Fruit fly (Drosophila melanogaster) whole organism, embryonic: ENCODE data around the gene spd-2.

Experiments used
- Asciz ChIP-seq: fragments of 200-800 bp; sonication (Bioruptor generic); optimal IDR thresholded peaks from 2 replicates; lab custom pipeline; 2017; ENCODE audit warnings: missing biosample characterization, mild to moderate bottlenecking, missing genetic modification characterization, missing genetic modification reagents
- C15 ChIP-seq: fragments of 200-800 bp; sonication (Bioruptor generic); IDR thresholded peaks from 3 replicates; pipeline ENCODE4 v1.3.6; 2022; ENCODE audit warnings: missing biosample characterization, missing genetic modification characterization
- CG11093 ChIP-seq: fragments of 200-800 bp; sonication (Bioruptor generic); IDR thresholded peaks from 3 replicates; pipeline ENCODE4 v1.3.6; 2022; ENCODE audit warnings: missing biosample characterization, missing genetic modification characterization
- CG11247 ChIP-seq: fragments of 200-800 bp; sonication (Bioruptor generic); IDR thresholded peaks from 2 replicates; pipeline ENCODE4 v1.3.6; 2022; ENCODE audit warnings: missing biosample characterization, missing genetic modification characterization
- CG11398 ChIP-seq: fragments of 200-800 bp; sonication (Bioruptor generic); optimal IDR thresholded peaks from 2 replicates; lab custom pipeline; 2016; ENCODE audit warnings: missing biosample characterization, missing genetic modification characterization
- CG11456 ChIP-seq: fragments of 200-800 bp; sonication (Bioruptor generic); IDR thresholded peaks from 3 replicates; pipeline ENCODE4 v1.3.6; 2022; ENCODE audit warnings: missing biosample characterization, missing genetic modification characterization
- CG11560 ChIP-seq: fragments of 200-800 bp; sonication (Bioruptor generic); IDR thresholded peaks from 3 replicates; pipeline ENCODE4 v1.3.6; 2022; ENCODE audit warnings: missing biosample characterization, missing genetic modification characterization
- CG12299 ChIP-seq: fragments of 200-800 bp; sonication (Bioruptor generic); optimal IDR thresholded peaks from 2 replicates; lab custom pipeline; 2018; ENCODE audit warnings: missing biosample characterization, mild to moderate bottlenecking, missing genetic modification characterization
- CG13287 ChIP-seq: fragments of 200-800 bp; sonication (Bioruptor generic); IDR thresholded peaks from 2 replicates; pipeline ENCODE4 v1.3.6; 2022; ENCODE audit warnings: missing biosample characterization, missing genetic modification characterization; ENCODE audit not compliant: partially characterized antibody
- CG13296 ChIP-seq: fragments of 200-800 bp; sonication (Bioruptor generic); optimal IDR thresholded peaks from 3 replicates; lab custom pipeline; 2018; ENCODE audit warnings: missing biosample characterization, mild to moderate bottlenecking, missing genetic modification characterization
- CG13624 ChIP-seq: fragments of 200-800 bp; sonication (Bioruptor generic); optimal IDR thresholded peaks from 2 replicates; lab custom pipeline; 2016; ENCODE audit warnings: missing biosample characterization, missing genetic modification characterization
- CG14860 ChIP-seq: fragments of 200-800 bp; sonication (Bioruptor generic); IDR thresholded peaks from 3 replicates; pipeline ENCODE4 v1.3.6; 2022; ENCODE audit warnings: missing biosample characterization, missing genetic modification characterization; ENCODE audit not compliant: partially characterized antibody
- CG1603 ChIP-seq: fragments of 200-800 bp; sonication (Bioruptor generic); optimal IDR thresholded peaks from 2 replicates; lab custom pipeline; 2019; ENCODE audit warnings: missing biosample characterization, mild to moderate bottlenecking, missing genetic modification characterization, moderate library complexity
- CG3847 ChIP-seq: fragments of 200-800 bp; sonication (Bioruptor generic); IDR thresholded peaks from 2 replicates; pipeline ENCODE4 v1.3.6; 2022; ENCODE audit warnings: missing biosample characterization, missing genetic modification characterization
- CG4328 ChIP-seq: fragments of 200-800 bp; sonication (Bioruptor generic); optimal IDR thresholded peaks from 3 replicates; lab custom pipeline; 2017; ENCODE audit warnings: missing biosample characterization, missing genetic modification reagents, missing genetic modification characterization
- CG7372 ChIP-seq: fragments of 200-800 bp; sonication (Bioruptor generic); IDR thresholded peaks from 2 replicates; pipeline ENCODE4 v1.3.6; 2022; ENCODE audit warnings: missing biosample characterization, missing genetic modification characterization
- CG8359 ChIP-seq: fragments of 200-800 bp; sonication (Bioruptor generic); optimal IDR thresholded peaks from 2 replicates; lab custom pipeline; 2017; ENCODE audit warnings: missing biosample characterization, mild to moderate bottlenecking, missing genetic modification characterization, borderline replicate concordance
- Camta ChIP-seq: fragments of 200-800 bp; sonication (Bioruptor generic); optimal IDR thresholded peaks from 2 replicates; lab custom pipeline; 2016; ENCODE audit warnings: missing biosample characterization, missing genetic modification characterization
- Drgx ChIP-seq: fragments of 200-800 bp; sonication (Bioruptor generic); IDR thresholded peaks from 2 replicates; pipeline ENCODE4 v1.3.6; 2022; ENCODE audit warnings: missing biosample characterization, missing genetic modification characterization
- Fer2 ChIP-seq: fragments of 200-800 bp; sonication (Bioruptor generic); optimal IDR thresholded peaks from 2 replicates; lab custom pipeline; 2018; ENCODE audit warnings: missing biosample characterization, mild to moderate bottlenecking, missing genetic modification characterization, moderate library complexity
- GATAe ChIP-seq: fragments of 200-800 bp; sonication (Bioruptor generic); conservative IDR thresholded peaks from 2 replicates; pipeline ENCODE4 v1.3.6; 2022; ENCODE audit warnings: missing biosample characterization, missing genetic modification characterization
- H2.0 ChIP-seq: fragments of 200-800 bp; sonication (Bioruptor generic); IDR thresholded peaks from 2 replicates; pipeline ENCODE4 v1.3.6; 2022; ENCODE audit warnings: missing biosample characterization, missing genetic modification characterization
- Hmx ChIP-seq: fragments of 200-800 bp; sonication (Bioruptor generic); optimal IDR thresholded peaks from 2 replicates; lab custom pipeline; 2016; ENCODE audit warnings: missing biosample characterization, missing genetic modification characterization
- Hr3 ChIP-seq: fragments of 200-800 bp; sonication (Bioruptor generic); optimal IDR thresholded peaks from 3 replicates; lab custom pipeline; 2016; ENCODE audit warnings: missing biosample characterization, missing genetic modification characterization
- Max ChIP-seq: fragments of 200-800 bp; sonication (Bioruptor generic); optimal IDR thresholded peaks from 2 replicates; lab custom pipeline; 2016; ENCODE audit warnings: missing biosample characterization, mild to moderate bottlenecking, missing genetic modification characterization
- Mrtf ChIP-seq: fragments of 200-800 bp; sonication (Bioruptor generic); IDR thresholded peaks from 3 replicates; pipeline ENCODE4 v1.3.6; 2022; ENCODE audit warnings: missing biosample characterization, missing genetic modification characterization
- Nf-YB ChIP-seq: fragments of 200-800 bp; sonication (Bioruptor generic); optimal IDR thresholded peaks from 3 replicates; lab custom pipeline; 2019; ENCODE audit warnings: missing biosample characterization, mild to moderate bottlenecking, missing genetic modification characterization, moderate library complexity
- Opbp ChIP-seq: fragments of 200-800 bp; sonication (Bioruptor generic); IDR thresholded peaks from 3 replicates; pipeline ENCODE4 v1.3.6; 2022; ENCODE audit warnings: missing biosample characterization, missing genetic modification characterization; ENCODE audit not compliant: partially characterized antibody
- Ptx1 ChIP-seq: fragments of 200-800 bp; sonication (Bioruptor generic); IDR thresholded peaks from 2 replicates; pipeline ENCODE4 v1.3.6; 2022; ENCODE audit warnings: missing biosample characterization, missing genetic modification characterization
- al ChIP-seq: fragments of 200-800 bp; sonication (Bioruptor generic); IDR thresholded peaks from 2 replicates; pipeline ENCODE4 v1.3.6; 2022; ENCODE audit warnings: missing biosample characterization, missing genetic modification characterization
- br ChIP-seq: fragments of >200 bp; optimal IDR thresholded peaks from 2 replicates; lab custom pipeline; 2017
- caup ChIP-seq: fragments of 200-800 bp; sonication (Bioruptor generic); optimal IDR thresholded peaks from 3 replicates; lab custom pipeline; 2017; ENCODE audit warnings: missing biosample characterization, mild to moderate bottlenecking, missing genetic modification characterization, moderate library complexity; ENCODE audit not compliant: severe bottlenecking
- crol ChIP-seq: fragments of 200-800 bp; sonication (Bioruptor generic); IDR thresholded peaks from 2 replicates; pipeline ENCODE4 v1.3.6; 2022; ENCODE audit warnings: missing biosample characterization, missing genetic modification characterization
- cwo ChIP-seq: fragments of 200-800 bp; sonication (Bioruptor generic); optimal IDR thresholded peaks from 3 replicates; lab custom pipeline; 2017; ENCODE audit warnings: missing biosample characterization, missing genetic modification characterization, mild to moderate bottlenecking, moderate library complexity, missing genetic modification reagents
- ewg ChIP-seq: fragments of 200-800 bp; sonication (Bioruptor generic); optimal IDR thresholded peaks from 3 replicates; lab custom pipeline; 2017; ENCODE audit warnings: mild to moderate bottlenecking, missing biosample characterization, missing genetic modification reagents, missing genetic modification characterization
- ham ChIP-seq: fragments of 200-800 bp; sonication (Bioruptor generic); IDR thresholded peaks from 2 replicates; pipeline ENCODE4 v1.3.6; 2022; ENCODE audit warnings: missing biosample characterization, missing genetic modification characterization
- her ChIP-seq: fragments of 200-800 bp; sonication (Bioruptor generic); optimal IDR thresholded peaks from 2 replicates; lab custom pipeline; 2016; ENCODE audit warnings: missing biosample characterization, missing genetic modification characterization
- hth ChIP-seq: fragments of >200 bp; optimal IDR thresholded peaks from 2 replicates; lab custom pipeline; 2017; ENCODE audit warnings: inconsistent platforms
- lab ChIP-seq: fragments of 200-800 bp; sonication (Bioruptor generic); optimal IDR thresholded peaks from 3 replicates; lab custom pipeline; 2017; ENCODE audit warnings: missing biosample characterization, missing genetic modification characterization, mild to moderate bottlenecking, moderate library complexity, missing genetic modification reagents
- lov ChIP-seq, 2 experiments: fragments of 200-800 bp in 1 of 2; fragments of >200 bp in 1 of 2; sonication (Bioruptor generic) in 1 of 2; IDR thresholded peaks in 1 of 2; optimal IDR thresholded peaks in 1 of 2; 2 replicates in 1 of 2; 3 replicates in 1 of 2; pipeline versions ENCODE4 v1.3.6 to Lab custom; 2017 to 2022; ENCODE audit warnings: missing biosample characterization in 1 of 2, missing genetic modification characterization in 1 of 2
- luna ChIP-seq: fragments of 200-800 bp; sonication (Bioruptor generic); optimal IDR thresholded peaks from 2 replicates; lab custom pipeline; 2016; ENCODE audit warnings: missing biosample characterization, missing genetic modification characterization
- mam ChIP-seq: fragments of 200-800 bp; sonication (Bioruptor generic); optimal IDR thresholded peaks from 3 replicates; lab custom pipeline; 2016; ENCODE audit warnings: missing biosample characterization, missing genetic modification characterization
- nau ChIP-seq: fragments of 200-800 bp; sonication (Bioruptor generic); optimal IDR thresholded peaks from 3 replicates; lab custom pipeline; 2017; ENCODE audit warnings: missing biosample characterization, mild to moderate bottlenecking, missing genetic modification characterization, missing genetic modification reagents
- pros ChIP-seq: fragments of 200-800 bp; sonication (Bioruptor generic); optimal IDR thresholded peaks from 3 replicates; lab custom pipeline; 2019; ENCODE audit warnings: missing biosample characterization, mild to moderate bottlenecking, missing genetic modification characterization, moderate library complexity
- salm ChIP-seq: fragments of 200-800 bp; sonication (Bioruptor generic); optimal IDR thresholded peaks from 2 replicates; lab custom pipeline; 2018; ENCODE audit warnings: missing biosample characterization, mild to moderate bottlenecking, missing genetic modification characterization
- stc ChIP-seq: fragments of 200-800 bp; sonication (Bioruptor generic); IDR thresholded peaks from 2 replicates; pipeline ENCODE4 v1.3.6; 2022; ENCODE audit warnings: missing biosample characterization, missing genetic modification characterization
- trem ChIP-seq: fragments of 200-800 bp; optimal IDR thresholded peaks from 3 replicates; lab custom pipeline; 2019; ENCODE audit warnings: missing biosample characterization, mild to moderate bottlenecking, missing genetic modification characterization, moderate library complexity
- vnd ChIP-seq: fragments of 200-800 bp; sonication (Bioruptor generic); IDR thresholded peaks from 3 replicates; pipeline ENCODE4 v1.3.6; 2022; ENCODE audit warnings: missing biosample characterization, missing genetic modification characterization; ENCODE audit not compliant: partially characterized antibody
- wdn ChIP-seq: fragments of 200-800 bp; sonication (Bioruptor generic); IDR thresholded peaks from 2 replicates; pipeline ENCODE4 v1.3.6; 2022; ENCODE audit warnings: missing biosample characterization, missing genetic modification characterization
- wek ChIP-seq: fragments of 200-800 bp; sonication (Bioruptor generic); optimal IDR thresholded peaks from 3 replicates; lab custom pipeline; 2018; ENCODE audit warnings: missing biosample characterization, mild to moderate bottlenecking, missing genetic modification characterization, moderate library complexity

The spd-2 gene

DNA sequence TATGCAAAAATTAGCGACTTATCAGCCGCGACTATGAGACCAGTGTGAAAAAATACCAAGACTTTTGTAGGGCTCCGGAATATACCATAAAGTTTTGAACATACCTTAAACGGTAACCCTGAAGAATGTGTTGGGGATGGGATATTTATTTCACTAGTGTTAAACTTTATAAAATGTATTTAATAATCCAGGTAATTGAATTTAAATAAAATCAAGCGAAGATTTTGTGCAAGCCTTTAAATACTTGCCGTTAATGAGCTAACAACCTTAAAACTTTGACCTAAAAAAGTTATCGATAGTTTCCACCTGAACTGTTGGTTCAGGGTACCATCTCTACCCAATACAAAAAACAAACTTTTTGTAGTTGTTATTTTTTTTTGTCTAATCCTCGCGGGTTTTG, 17.3 kb upstream of the spd-2 start, which contains the start of gene CG4101 (continued):
- TF ChIP-seq GATAe (GFP tag; lab: Robert Waterston, UW) (no peak), vnd (GFP tag; lab: Robert Waterston, UW) (peak; percentile 75), H2.0 (GFP tag; lab: Robert Waterston, UW) (peak; percentile 77), lab (GFP tag; lab: Kevin White, UChicago) (peak; percentile 79), br (lab: Kevin White, UChicago) (no peak), CG11560 (0 out of 3 replicates have a peak, but pooled peaks have one; percentile 48), CG7372 (peak; percentile 65), CG13296 (peak; percentile 77), cwo (peak; percentile 50), CG13624 (peak; percentile 74), trem (tag; lab: Kevin White, UChicago) (peak; percentile 86), nau (GFP tag; lab: Kevin White, UChicago) (peak; percentile 48), CG1603 (peak; percentile 71), Asciz (GFP tag; lab: Kevin White, UChicago) (peak; percentile 51), crol (GFP tag; lab: Robert Waterston, UW) (no peak), CG11093 (GFP tag; lab: Robert Waterston, UW) (peak; percentile 68; the same call in 2 of the 3 replicates), CG3847 (GFP tag; lab: Robert Waterston, UW) (peak; percentile 86), Max (peak; percentile 72), CG8359 (GFP tag; lab: Kevin White, UChicago) (no peak), ham (peak; percentile 39; the same call in 1 of the 2 replicates), her (GFP tag; lab: Kevin White, UChicago) (peak; percentile 48), CG12299 (tag; lab: Kevin White, UChicago) (peak; percentile 79), Opbp (GFP tag; lab: Robert Waterston, UW) (peak; percentile 70; the same call in 2 of the 3 replicates), wek (GFP tag; lab: Kevin White, UChicago) (no peak), CG13287 (peak; percentile 92), pros (GFP tag; lab: Kevin White, UChicago) (no peak), Camta (peak; percentile 69), ewg (GFP tag; lab: Kevin White, UChicago) (peak; percentile 49), stc (GFP tag; lab: Robert Waterston, UW) (0 out of 2 replicates have a peak, but pooled peaks have one; percentile 28), CG4328 (GFP tag; lab: Kevin White, UChicago) (peak; percentile 60), C15 (0 out of 3 replicates have a peak, but pooled peaks have one; percentile 41), salm (tag; lab: Kevin White, UChicago) (peak; percentile 5), mam (GFP tag; lab: Kevin White, UChicago) (peak; percentile 88), wdn (GFP tag; lab: Robert Waterston, UW) (peak; percentile 58; the same call in 1 of the 2 replicates), CG11398 (peak; percentile 5), luna (peak; percentile 77), lov (optimal IDR thresholded peaks at IDR 0.05; lab: Kevin White, UChicago) (no peak), lov (GFP tag; IDR thresholded peaks at IDR 0.05; lab: Robert Waterston, UW) (peak; percentile 33; the same call in 1 of the 3 replicates), hth (lab: Kevin White, UChicago) (no peak), Hmx (GFP tag; lab: Kevin White, UChicago) (peak; percentile 62), caup (GFP tag; lab: Kevin White, UChicago) (peak; percentile 74), CG11456 (GFP tag; lab: Robert Waterston, UW) (peak; percentile 82), Hr3 (peak; percentile 83), CG11247 (GFP tag; lab: Robert Waterston, UW) (peak; percentile 70; the same call in 1 of the 2 replicates), Mrtf (GFP tag; lab: Robert Waterston, UW) (peak; percentile 68), al (GFP tag; lab: Robert Waterston, UW) (peak; percentile 80), Drgx (peak; percentile 51; the same call in 1 of the 2 replicates), CG14860 (GFP tag; lab: Robert Waterston, UW) (peak; percentile 69; the same call in 2 of the 3 replicates), Nf-YB (GFP tag; lab: Kevin White, UChicago) (peak; percentile 39), Ptx1 (GFP tag; lab: Robert Waterston, UW) (peak; percentile 83), Fer2 (peak; percentile 65)
